Fruit fly (Drosophila melanogaster): ENCODE results near the gene tzn.

The tzn gene

dm6 chr3L:20771001-20771890 lies 27.2 kb upstream of the tzn start, which contains the start of the genes CG4042 and Pitslre (continued):
- TF ChIP-seq ss (GFP tag; optimal IDR thresholded peaks at IDR 0.05) (no peak), net (GFP tag; optimal IDR thresholded peaks at IDR 0.05) (peak; percentile 15), svp (GFP tag) (no peak), CG6792 (GFP tag; optimal IDR thresholded peaks at IDR 0.05) (peak; percentile 34), salr (GFP tag; optimal IDR thresholded peaks at IDR 0.05) (peak in 1 of 2 experiments; percentile 64), fd59A (GFP tag; optimal IDR thresholded peaks at IDR 0.05) (no peak), Sox14 (GFP tag; optimal IDR thresholded peaks at IDR 0.05) (peak; percentile 13), CG16779 (tag; optimal IDR thresholded peaks at IDR 0.05) (no peak), CG11762 (GFP tag; optimal IDR thresholded peaks at IDR 0.05; ENCODE audit: insufficient read depth) (peak; percentile 49), achi (GFP tag; optimal IDR thresholded peaks at IDR 0.05) (peak; percentile 59), CG7368 (GFP tag; optimal IDR thresholded peaks at IDR 0.05) (no peak), Gug (GFP tag; IDR thresholded peaks at IDR 0.05) (0 out of 2 replicates have a peak, but pooled peaks have one; percentile 17), Ets96B (tag; optimal IDR thresholded peaks at IDR 0.05) (peak; percentile 17)

- TF ChIP-seq Gug (GFP tag; IDR thresholded peaks at IDR 0.05) (peak; percentile 74), acj6 (GFP tag; optimal IDR thresholded peaks at IDR 0.05) (peak; percentile 79), eg (GFP tag; IDR thresholded peaks at IDR 0.05) (peak; percentile 93), CG10631 (GFP tag; optimal IDR thresholded peaks at IDR 0.05) (peak; percentile 72), CG1621 (tag; optimal IDR thresholded peaks at IDR 0.05) (peak; percentile 76), Eip78C (GFP tag) (peak; percentile 97), pdm3 (GFP tag; optimal IDR thresholded peaks at IDR 0.05) (peak; percentile 86), fd85E (GFP tag; optimal IDR thresholded peaks at IDR 0.05) (no peak), CG11762 (GFP tag; optimal IDR thresholded peaks at IDR 0.05; ENCODE audit: insufficient read depth) (peak; percentile 70), CG32006 (GFP tag; optimal IDR thresholded peaks at IDR 0.05) (peak; percentile 85), net (GFP tag; optimal IDR thresholded peaks at IDR 0.05) (peak; percentile 90), Eip93F (GFP tag; optimal IDR thresholded peaks at IDR 0.05) (peak; percentile 45), Sox102F (GFP tag; optimal IDR thresholded peaks at IDR 0.05) (peak; percentile 85), vri (GFP tag; optimal IDR thresholded peaks at IDR 0.05) (peak; percentile 66), lz (GFP tag; optimal IDR thresholded peaks at IDR 0.05) (peak; percentile 85), Sox15 (GFP tag; optimal IDR thresholded peaks at IDR 0.05) (peak; percentile 57), CG6792 (GFP tag; optimal IDR thresholded peaks at IDR 0.05) (peak; percentile 81), Hr39 (GFP tag; optimal IDR thresholded peaks at IDR 0.05) (peak; percentile 81), CG6163 (GFP tag; IDR thresholded peaks at IDR 0.05) (peak; percentile 88), CG6854 (GFP tag; optimal IDR thresholded peaks at IDR 0.05) (no peak), dac (GFP tag; optimal IDR thresholded peaks at IDR 0.05) (peak; percentile 37), CG16779 (tag; optimal IDR thresholded peaks at IDR 0.05) (peak; percentile 51), Lpt (GFP tag; optimal IDR thresholded peaks at IDR 0.05) (peak; percentile 56), CG31627 (GFP tag; optimal IDR thresholded peaks at IDR 0.05) (peak; percentile 79), CG10669 (GFP tag; optimal IDR thresholded peaks at IDR 0.05) (peak; percentile 84), CG6808 (GFP tag; optimal IDR thresholded peaks at IDR 0.05) (peak; percentile 63), Sox14 (GFP tag; optimal IDR thresholded peaks at IDR 0.05) (peak; percentile 84), OdsH (GFP tag; optimal IDR thresholded peaks at IDR 0.05) (peak; percentile 82), Smox (GFP tag; optimal IDR thresholded peaks at IDR 0.05) (peak; percentile 83), Hr4 (GFP tag; optimal IDR thresholded peaks at IDR 0.05) (peak; percentile 86), CG15336 (GFP tag; IDR thresholded peaks at IDR 0.05) (peak; percentile 92), esn (GFP tag; optimal IDR thresholded peaks at IDR 0.05) (peak; percentile 86), CG8119 (GFP tag; IDR thresholded peaks at IDR 0.05) (peak; percentile 91), Blimp-1 (GFP tag; optimal IDR thresholded peaks at IDR 0.05) (no peak), CG4318 (GFP tag; optimal IDR thresholded peaks at IDR 0.05) (no peak), Eip75B (GFP tag; optimal IDR thresholded peaks at IDR 0.05) (peak; percentile 85), topi (GFP tag; optimal IDR thresholded peaks at IDR 0.05) (peak; percentile 87), salr (GFP tag; optimal IDR thresholded peaks at IDR 0.05) (peak; percentile 64 to 82), CG3919 (GFP tag; optimal IDR thresholded peaks at IDR 0.05) (peak; percentile 85)
Measured at dm6 chr3L:20771891-20772646, 26.4 kb upstream of the tzn start.
